Worm (Caenorhabditis elegans): ENCODE measurements around the gene srlf-19.

ce11 chrV:532046-532445 lies 26.8 kb downstream of the srlf-19 start, which contains the start of gene nhr-58:
- TF ChIP-seq nhr-76 (tag; optimal IDR thresholded peaks at IDR 0.05): no peak
- no peak for TF ChIP-seq nhr-2 (tag; optimal IDR thresholded peaks at IDR 0.05)
- peak; percentile 61 for TF ChIP-seq ces-1 (GFP tag; optimal IDR thresholded peaks at IDR 0.05)
- TF ChIP-seq unc-62 (GFP tag; optimal IDR thresholded peaks at IDR 0.05): no peak
